Fruit fly (Drosophila melanogaster) ovary, adult (tissue): ENCODE data around the gene Phlpp.
A peak's percentile ranks its signal among the peaks of the same experiment; 100 is the strongest.

Source experiments
- CG17801 ChIP-seq: fragments of 200-800 bp; optimal IDR thresholded peaks from 2 replicates; lab custom pipeline; 2019; ENCODE audit warnings: missing biosample characterization, mild to moderate bottlenecking, missing genetic modification characterization, moderate library complexity; ENCODE audit not compliant: partially characterized antibody

Phlpp gene

dm6 chr2L:19023972-19024743 lies 34.8 kb upstream of the Phlpp start:
- TF ChIP-seq CG17801 (GFP tag; lab: Kevin White, UChicago): no peak

dm6 chr2L:19024744-19025059 lies 34.2 kb upstream of the Phlpp start:
- no peak for TF ChIP-seq CG17801 (GFP tag; lab: Kevin White, UChicago)

DNA sequence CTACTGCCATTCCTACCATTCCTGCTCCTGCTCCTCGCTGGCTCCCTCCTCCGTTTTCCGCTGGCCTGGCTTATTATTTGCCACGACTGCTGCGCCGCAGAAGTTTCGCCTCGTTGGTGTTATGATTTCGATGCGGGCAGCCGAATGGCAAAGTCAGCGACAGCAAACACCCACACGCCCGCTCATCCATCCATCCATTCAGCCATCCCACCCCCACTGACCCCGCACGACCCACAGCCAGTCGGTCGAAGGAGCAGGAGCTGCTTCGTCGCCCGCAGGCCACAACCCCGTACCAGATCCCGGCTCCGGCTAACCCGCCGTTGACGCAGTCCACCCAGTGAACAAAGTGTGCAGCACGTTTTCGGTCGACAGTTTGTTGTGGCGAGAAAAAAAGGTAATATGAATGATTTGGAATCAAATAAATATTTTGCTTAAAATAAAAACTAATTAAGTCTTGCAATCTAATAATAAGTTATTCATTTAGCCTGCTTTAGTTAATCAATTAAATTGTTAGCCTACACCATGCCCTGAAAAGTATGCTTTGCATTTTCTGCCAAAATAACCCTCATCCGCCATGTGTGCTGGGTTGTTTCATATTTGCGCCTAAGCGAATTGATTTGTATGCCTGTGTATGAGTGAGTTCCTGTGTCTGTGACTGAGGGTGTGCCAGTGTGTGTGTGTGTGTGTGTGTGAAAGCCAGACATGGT lies 32.3 kb upstream of the Phlpp start:
- no peak for TF ChIP-seq CG17801 (GFP tag; lab: Kevin White, UChicago)

DNA sequence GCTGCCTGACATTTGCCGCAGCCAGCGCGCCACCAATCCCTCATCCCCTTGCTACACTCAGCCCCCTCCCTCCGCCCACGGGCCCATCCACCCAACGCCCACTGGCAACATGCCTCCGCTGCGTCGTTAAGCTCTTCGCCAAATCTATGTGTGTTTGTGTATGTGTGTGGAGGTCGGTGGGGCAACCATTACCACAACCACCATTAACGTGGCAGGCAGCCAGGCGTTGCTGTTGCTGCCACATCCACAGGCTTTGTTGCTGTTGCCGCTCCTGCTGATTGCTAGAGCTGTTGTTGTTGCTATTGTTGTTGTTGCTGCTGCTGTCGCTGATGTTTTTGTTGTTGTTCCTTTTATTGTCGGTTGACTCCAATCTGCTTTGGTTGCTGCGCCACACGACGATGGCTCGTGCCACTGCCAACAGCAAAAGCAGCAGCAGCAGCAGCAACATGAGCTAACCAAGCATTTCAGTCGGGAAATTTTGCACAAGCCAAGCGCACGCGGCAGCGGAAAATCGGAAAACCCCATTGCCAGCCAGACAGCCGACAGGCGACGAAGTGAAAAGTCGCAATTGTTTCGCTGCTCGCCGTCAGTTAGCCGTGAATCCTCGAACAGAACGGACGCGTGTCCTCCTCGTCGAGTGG lies 31.6 kb upstream of the Phlpp start, which contains the start of gene Sidpn:
Gene Sidpn, plus strand, starts transcription at position 465 of the 641 bp plus-strand sequence.
- no peak for TF ChIP-seq CG17801 (GFP tag; lab: Kevin White, UChicago)

dm6 chr2L:19033288-19033687 lies 25.6 kb upstream of the Phlpp start, which contains the start of gene hook:
hook (minus strand) TSS chr2L:19033498.
- TF ChIP-seq CG17801 (GFP tag; lab: Kevin White, UChicago): peak; percentile 32

dm6 chr2L:19034213-19034929 lies 24.6 kb upstream of the Phlpp start, which contains the start of the genes mib2 and CG31800:
mib2 (plus strand) TSS chr2L:19034444.
CG31800 (minus strand) TSS chr2L:19034576.
- TF ChIP-seq CG17801 (GFP tag; lab: Kevin White, UChicago): peak; percentile 11

DNA sequence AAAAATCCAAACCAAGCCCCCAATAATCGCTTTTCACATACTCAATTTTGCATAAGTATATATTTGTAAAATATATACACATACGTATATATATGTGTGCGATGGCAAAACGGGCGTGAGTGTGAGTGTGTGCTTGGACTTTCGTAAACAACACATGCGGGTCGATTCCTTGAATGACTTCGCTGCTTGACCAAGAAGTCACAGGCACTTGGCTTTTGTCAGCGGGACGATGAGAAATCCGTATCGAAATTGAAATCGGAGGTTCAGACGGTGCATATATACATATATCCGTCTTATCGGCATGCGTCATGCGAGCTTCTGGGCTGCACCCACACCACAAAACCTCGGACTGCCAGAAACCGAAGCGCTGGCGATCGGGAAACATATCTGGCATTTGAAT lies 23.9 kb upstream of the Phlpp start:
- no peak for TF ChIP-seq CG17801 (GFP tag; lab: Kevin White, UChicago)

dm6 chr2L:19036105-19036714 lies 22.7 kb upstream of the Phlpp start:
- no peak for TF ChIP-seq CG17801 (GFP tag; lab: Kevin White, UChicago)

DNA sequence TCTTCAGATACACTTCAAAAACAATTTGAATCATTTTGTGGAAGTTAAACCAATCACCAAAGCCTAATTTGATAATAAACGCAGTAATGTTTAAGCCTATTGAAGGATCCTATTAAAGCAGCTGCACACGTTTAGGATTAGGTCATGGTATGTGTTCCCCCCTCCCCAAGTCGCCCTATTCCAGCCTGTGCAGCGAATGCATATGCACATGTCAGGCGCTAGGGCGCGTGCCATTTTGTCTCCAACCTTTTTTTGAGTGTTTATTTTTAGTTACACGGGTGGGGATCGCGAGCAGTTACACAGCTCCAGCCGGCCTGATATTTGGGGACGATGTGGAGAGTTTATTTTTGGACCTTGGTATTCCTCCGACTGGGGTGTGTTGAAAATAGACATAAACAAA lies 21.9 kb upstream of the Phlpp start:
- TF ChIP-seq CG17801 (GFP tag; lab: Kevin White, UChicago): no peak

dm6 chr2L:19037455-19037854 lies 21.5 kb upstream of the Phlpp start:
- TF ChIP-seq CG17801 (GFP tag; lab: Kevin White, UChicago): no peak

- peak; percentile 2 for TF ChIP-seq CG17801 (GFP tag; lab: Kevin White, UChicago)
Measured at dm6 chr2L:19041590-19041989, 17.3 kb upstream of the Phlpp start, which contains the start of gene Catsup. Catsup (plus strand) TSS chr2L:19041862.

- peak; percentile 83 for TF ChIP-seq CG17801 (GFP tag; lab: Kevin White, UChicago)
Measured at dm6 chr2L:19045111-19045560, 13.8 kb upstream of the Phlpp start, which contains the start of the genes Ttc19 and Acn. Ttc19 (minus strand) TSS chr2L:19045148. Acn (plus strand) TSS chr2L:19045355.

- peak; percentile 26 for TF ChIP-seq CG17801 (GFP tag; lab: Kevin White, UChicago)
Measured at dm6 chr2L:19048912-19049311, 10.0 kb upstream of the Phlpp start, which contains the start of gene CG10470. CG10470 (plus strand) TSS chr2L:19049076.

DNA sequence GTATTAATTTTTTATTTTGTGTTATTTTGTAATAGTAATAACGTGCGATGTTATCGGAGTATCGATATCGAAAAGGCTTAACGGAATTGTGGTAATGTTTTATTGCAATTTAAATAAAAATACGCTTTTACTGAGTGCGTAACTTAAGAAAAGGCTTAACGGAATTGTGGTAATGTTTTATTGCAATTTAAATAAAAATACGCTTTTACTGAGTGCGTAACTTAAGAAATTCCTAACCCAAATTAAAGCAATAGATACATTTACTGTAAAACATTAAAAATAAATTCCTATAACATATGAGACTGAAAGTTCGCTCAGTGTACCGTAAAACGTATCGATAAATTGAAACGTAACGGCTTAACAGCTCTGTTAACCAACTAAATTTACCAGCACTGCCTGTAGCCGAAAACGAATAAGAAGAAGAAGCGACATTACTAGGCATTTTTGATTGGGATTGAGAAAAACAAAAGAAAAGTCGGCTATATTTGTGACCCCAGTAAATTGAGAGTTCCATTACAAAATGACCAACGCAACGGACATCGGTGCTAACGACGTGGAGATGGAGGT lies 7.3 kb upstream of the Phlpp start, which contains the start of gene Rpn3:
Gene Rpn3, plus strand, starts transcription at position 257 of the 567 bp plus-strand sequence.
- TF ChIP-seq CG17801 (GFP tag; lab: Kevin White, UChicago): peak; percentile 84
